Fruit fly (Drosophila melanogaster): ENCODE measurements around the gene CG8360.

Gene CG8360

dm6 chr2L:8255406-8255805 is 42.6 kb downstream of the CG8360 start:
- TF ChIP-seq CG8119 (GFP tag; IDR thresholded peaks at IDR 0.05) (0 out of 3 replicates have a peak, but pooled peaks have one; percentile 40), Hr4 (GFP tag; optimal IDR thresholded peaks at IDR 0.05) (no peak), Met (GFP tag; optimal IDR thresholded peaks at IDR 0.05) (peak; percentile 27), svp (GFP tag) (peak; percentile 67), eg (GFP tag; IDR thresholded peaks at IDR 0.05) (peak; percentile 51; the same call in 1 of the 3 replicates), Gug (GFP tag; IDR thresholded peaks at IDR 0.05) (no peak), CG11294 (GFP tag; IDR thresholded peaks at IDR 0.05) (peak; percentile 20; the same call in 1 of the 2 replicates), achi (GFP tag; optimal IDR thresholded peaks at IDR 0.05) (peak; percentile 21), Hr39 (GFP tag; optimal IDR thresholded peaks at IDR 0.05) (no peak), CG15336 (GFP tag; IDR thresholded peaks at IDR 0.05) (peak; percentile 39; the same call in 1 of the 2 replicates), pdm3 (GFP tag; optimal IDR thresholded peaks at IDR 0.05) (peak; percentile 4)

- TF ChIP-seq Lpt (GFP tag; optimal IDR thresholded peaks at IDR 0.05) = no peak
- no peak for TF ChIP-seq CG32006 (GFP tag; optimal IDR thresholded peaks at IDR 0.05)
- 0 out of 3 replicates have a peak, but pooled peaks have one; percentile 18 for TF ChIP-seq eg (GFP tag; IDR thresholded peaks at IDR 0.05)
- no peak for TF ChIP-seq CG6276 (GFP tag; optimal IDR thresholded peaks at IDR 0.05)
Measured at dm6 chr2L:8257401-8258266, 44.9 kb downstream of the CG8360 start, which contains the start of gene CG8086. CG8086 (minus strand) TSS chr2L:8257502.

Measured in whole organism, prepupa.